Fruit fly (Drosophila melanogaster): ENCODE results near the gene CG4730.

Gene CG4730

dm6 chr3R:25646882-25647518 lies 31.5 kb downstream of the CG4730 start:
- TF ChIP-seq Clk (GFP tag; optimal IDR thresholded peaks at IDR 0.05) (peak; percentile 86), cic (GFP tag; optimal IDR thresholded peaks at IDR 0.05) (peak; percentile 100), toe (GFP tag; optimal IDR thresholded peaks at IDR 0.05) (peak; percentile 96), Mnt (GFP tag; optimal IDR thresholded peaks at IDR 0.05) (peak; percentile 90), ovo (GFP tag; optimal IDR thresholded peaks at IDR 0.05) (peak; percentile 86), tj (GFP tag; optimal IDR thresholded peaks at IDR 0.05) (peak; percentile 61), CG33017 (tag; optimal IDR thresholded peaks at IDR 0.05) (peak; percentile 83), bab1 (GFP tag; optimal IDR thresholded peaks at IDR 0.05) (peak; percentile 93), CG1620 (GFP tag; optimal IDR thresholded peaks at IDR 0.05) (peak; percentile 89), CG12768 (GFP tag; optimal IDR thresholded peaks at IDR 0.05) (peak; percentile 91), pad (GFP tag; optimal IDR thresholded peaks at IDR 0.05) (peak; percentile 84), CG7101 (tag; optimal IDR thresholded peaks at IDR 0.05) (peak; percentile 89), CG14711 (tag; optimal IDR thresholded peaks at IDR 0.05) (peak; percentile 83), CG7045 (GFP tag; optimal IDR thresholded peaks at IDR 0.05) (peak; percentile 90), Hr96 (GFP tag; optimal IDR thresholded peaks at IDR 0.05) (peak; percentile 94), kay (GFP tag; ENCODE audit: borderline replicate concordance) (no peak), cnc (optimal IDR thresholded peaks at IDR 0.05) (no peak), CG5204 (GFP tag; optimal IDR thresholded peaks at IDR 0.05) (peak; percentile 90), Crg-1 (GFP tag; optimal IDR thresholded peaks at IDR 0.05) (peak; percentile 94), CG11617 (GFP tag; optimal IDR thresholded peaks at IDR 0.05) (peak; percentile 86)

dm6 chr3R:25644172-25644571 lies 34.3 kb downstream of the CG4730 start:
- TF ChIP-seq Mnt (GFP tag; optimal IDR thresholded peaks at IDR 0.05) = no peak
- TF ChIP-seq CG7101 (tag; optimal IDR thresholded peaks at IDR 0.05) = no peak
- no peak for TF ChIP-seq Hr96 (GFP tag; optimal IDR thresholded peaks at IDR 0.05)
- TF ChIP-seq toe (GFP tag; optimal IDR thresholded peaks at IDR 0.05) = no peak
- TF ChIP-seq CG11617 (GFP tag; optimal IDR thresholded peaks at IDR 0.05) = no peak
- no peak for TF ChIP-seq cic (GFP tag; optimal IDR thresholded peaks at IDR 0.05)
- no peak for TF ChIP-seq tj (GFP tag; optimal IDR thresholded peaks at IDR 0.05)

dm6 chr3R:25640463-25640862 lies 38.0 kb downstream of the CG4730 start:
- TF ChIP-seq CG11617 (GFP tag; optimal IDR thresholded peaks at IDR 0.05) (no peak), Mnt (GFP tag; optimal IDR thresholded peaks at IDR 0.05) (no peak), tj (GFP tag; optimal IDR thresholded peaks at IDR 0.05) (peak; percentile 53), CG12768 (GFP tag; optimal IDR thresholded peaks at IDR 0.05) (no peak), Hr96 (GFP tag; optimal IDR thresholded peaks at IDR 0.05) (no peak), ovo (GFP tag; optimal IDR thresholded peaks at IDR 0.05) (no peak), bab1 (GFP tag; optimal IDR thresholded peaks at IDR 0.05) (peak; percentile 77), CG14711 (tag; optimal IDR thresholded peaks at IDR 0.05) (peak; percentile 6), kay (GFP tag; ENCODE audit: borderline replicate concordance) (no peak), pad (GFP tag; optimal IDR thresholded peaks at IDR 0.05) (no peak)

dm6 chr3R:25638961-25639360 lies 39.5 kb downstream of the CG4730 start:
- peak; percentile 49 for TF ChIP-seq tj (GFP tag; optimal IDR thresholded peaks at IDR 0.05)
- TF ChIP-seq CG1620 (GFP tag; optimal IDR thresholded peaks at IDR 0.05) = no peak
- TF ChIP-seq CG14711 (tag; optimal IDR thresholded peaks at IDR 0.05) = peak; percentile 31
- peak; percentile 81 for TF ChIP-seq bab1 (GFP tag; optimal IDR thresholded peaks at IDR 0.05)

dm6 chr3R:25638381-25638780 lies 40.1 kb downstream of the CG4730 start:
- TF ChIP-seq Hr96 (GFP tag; optimal IDR thresholded peaks at IDR 0.05) (no peak), pad (GFP tag; optimal IDR thresholded peaks at IDR 0.05) (peak; percentile 93)

dm6 chr3R:25637294-25638174 lies 40.9 kb downstream of the CG4730 start, which contains the start of gene jigr1:
Gene jigr1 (plus strand): TSS chr3R:25637843.
- no peak for TF ChIP-seq Crg-1 (GFP tag; optimal IDR thresholded peaks at IDR 0.05)
- no peak for TF ChIP-seq ovo (GFP tag; optimal IDR thresholded peaks at IDR 0.05)
- TF ChIP-seq CG11617 (GFP tag; optimal IDR thresholded peaks at IDR 0.05) = no peak
- no peak for TF ChIP-seq CG7045 (GFP tag; optimal IDR thresholded peaks at IDR 0.05)
- no peak for TF ChIP-seq tj (GFP tag; optimal IDR thresholded peaks at IDR 0.05)
- no peak for TF ChIP-seq cnc (optimal IDR thresholded peaks at IDR 0.05)
- TF ChIP-seq Clk (GFP tag; optimal IDR thresholded peaks at IDR 0.05) = no peak
- TF ChIP-seq CG12768 (GFP tag; optimal IDR thresholded peaks at IDR 0.05) = no peak
- no peak for TF ChIP-seq CG5204 (GFP tag; optimal IDR thresholded peaks at IDR 0.05)

Data from whole organism, adult.